Worm (Caenorhabditis elegans) whole organism, midembryonic: ENCODE measurements around the gene C29A12.1.
A peak's percentile ranks its signal among the peaks of the same experiment; 100 is the strongest.

Experiments used
- T22C8.4 ChIP-seq: fragments of 200-800 bp; sonication (Bioruptor generic); IDR thresholded peaks from 2 replicates; pipeline ENCODE4 v1.3.6; 2022; ENCODE audit warnings: missing genetic modification characterization, missing compliant biosample characterization
- cog-1 ChIP-seq: sonication (generic microtip); optimal IDR thresholded peaks from 2 replicates; lab custom pipeline; 2016; ENCODE audit warnings: missing genetic modification characterization, missing compliant biosample characterization
- flt-1 ChIP-seq: fragments of 200-800 bp; sonication (Bioruptor generic); IDR thresholded peaks from 2 replicates; pipeline ENCODE4 v1.3.6; 2022; ENCODE audit warnings: missing genetic modification characterization, missing compliant biosample characterization
- klf-2 ChIP-seq: fragments of 200-800 bp; sonication (Bioruptor generic); conservative IDR thresholded peaks from 2 replicates; pipeline ENCODE4 v1.3.6; 2022; ENCODE audit warnings: missing genetic modification reagents, missing genetic modification characterization, missing compliant biosample characterization
- med-1 ChIP-seq: sonication (generic microtip); optimal IDR thresholded peaks from 2 replicates; lab custom pipeline; 2017; ENCODE audit warnings: missing genetic modification characterization, mild to moderate bottlenecking, missing compliant biosample characterization, antibody characterized with exemption, missing genetic modification reagents; ENCODE audit not compliant: insufficient read depth
- ref-1 ChIP-seq: fragments of 200-800 bp; sonication (Bioruptor generic); conservative IDR thresholded peaks from 2 replicates; pipeline ENCODE4 v1.3.6; 2022; ENCODE audit warnings: missing genetic modification reagents, missing genetic modification characterization, missing compliant biosample characterization
- tab-1 ChIP-seq: fragments of 200-800 bp; sonication (Bioruptor generic); IDR thresholded peaks from 2 replicates; pipeline ENCODE4 v1.3.6; 2022; ENCODE audit warnings: missing genetic modification characterization, missing compliant biosample characterization
- ztf-23 ChIP-seq: fragments of 200-800 bp; sonication (Bioruptor generic); IDR thresholded peaks from 2 replicates; pipeline ENCODE4 v1.3.6; 2022; ENCODE audit warnings: missing genetic modification reagents, missing genetic modification characterization, missing compliant biosample characterization
- ztf-29 ChIP-seq: fragments of 200-800 bp; sonication (Bioruptor generic); IDR thresholded peaks from 2 replicates; pipeline ENCODE4 v1.3.6; 2022; ENCODE audit warnings: missing genetic modification reagents, missing genetic modification characterization, missing compliant biosample characterization

C29A12.1 gene

DNA sequence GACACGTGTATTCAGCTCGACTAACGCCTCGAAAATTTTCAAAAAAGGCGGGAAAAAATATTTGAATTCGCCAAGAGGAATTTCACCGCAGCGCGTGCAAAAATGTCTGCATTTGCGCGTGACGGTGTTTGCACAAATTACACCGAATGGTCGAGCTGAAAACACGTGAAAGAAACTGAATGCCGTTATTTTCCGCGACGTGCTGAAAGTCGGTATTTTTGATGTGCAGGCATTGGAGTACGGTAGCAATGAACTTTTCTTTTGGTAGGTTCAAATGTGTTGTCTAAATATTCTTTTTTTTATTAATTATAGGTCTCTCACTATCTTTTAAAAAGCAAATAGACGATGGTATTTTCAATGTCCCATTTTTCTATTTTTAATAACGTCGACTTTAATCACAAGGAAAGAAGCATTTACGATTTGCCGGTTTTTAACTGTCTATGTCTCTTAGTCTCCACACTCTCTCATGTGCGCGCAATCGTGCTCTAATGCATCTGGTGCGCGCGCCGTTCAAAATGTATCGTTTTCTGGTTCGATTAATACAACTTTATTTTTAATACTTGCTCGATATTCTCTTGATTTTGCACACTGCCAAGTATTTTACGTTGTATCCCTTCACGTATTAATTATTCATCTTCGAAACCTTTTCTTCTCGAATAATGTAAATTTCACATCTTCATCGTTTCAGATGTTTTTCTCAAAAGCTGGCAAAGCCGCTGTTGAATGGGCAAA lies at the start of gene C29A12.1, which contains the start of gene lig-1:
Gene C29A12.1 (minus strand): TSS at position 63 of the 732 bp plus-strand sequence.
Gene lig-1 (plus strand): TSS at position 682 of the 732 bp plus-strand sequence.
- TF ChIP-seq ztf-29 (GFP tag; lab: Robert Waterston, UW): no peak
- no peak for TF ChIP-seq med-1 (GFP tag; lab: Kevin White, UChicago)
- TF ChIP-seq ztf-23 (GFP tag; lab: Robert Waterston, UW): no peak
- TF ChIP-seq ref-1 (GFP tag; lab: Robert Waterston, UW): no peak
- TF ChIP-seq flt-1 (GFP tag; lab: Robert Waterston, UW): no peak
- TF ChIP-seq tab-1 (GFP tag; lab: Robert Waterston, UW): no peak
- no peak for TF ChIP-seq cog-1 (tag; lab: Kevin White, UChicago)
- TF ChIP-seq klf-2 (GFP tag; lab: Robert Waterston, UW): no peak
- no peak for TF ChIP-seq T22C8.4

DNA sequence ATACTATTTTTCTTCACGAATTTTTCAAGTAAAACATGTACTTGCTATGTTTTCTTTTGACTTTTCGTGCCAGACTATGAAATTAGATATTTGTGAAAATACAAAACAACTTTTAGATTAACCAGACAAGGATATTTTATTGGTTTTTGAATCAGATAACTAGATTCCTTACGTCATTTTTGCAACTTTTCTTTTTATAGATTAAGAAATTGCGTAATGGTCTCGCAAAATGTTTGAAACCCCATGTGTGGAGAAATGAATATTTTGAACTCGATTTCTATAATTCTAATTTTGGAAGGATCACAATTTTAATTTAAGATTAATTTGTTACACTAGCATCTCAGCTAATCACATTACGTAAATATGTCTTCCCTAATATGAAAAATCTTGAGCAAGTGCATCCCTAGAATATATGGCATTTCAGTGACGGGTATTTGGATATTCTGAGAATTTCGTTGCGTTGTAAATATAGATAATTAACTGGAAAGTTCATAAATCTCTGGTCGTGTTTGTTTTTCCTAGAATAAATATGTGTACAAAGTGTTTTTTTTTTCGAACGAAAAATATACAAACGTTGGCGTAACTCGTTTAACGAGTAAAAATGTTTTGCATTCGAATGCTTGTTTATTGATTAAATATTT lies 49.3 kb upstream of the C29A12.1 start:
- TF ChIP-seq klf-2 (GFP tag; lab: Robert Waterston, UW) (no peak), ztf-23 (GFP tag; lab: Robert Waterston, UW) (no peak), tab-1 (GFP tag; lab: Robert Waterston, UW) (no peak), cog-1 (tag; lab: Kevin White, UChicago) (no peak)

DNA sequence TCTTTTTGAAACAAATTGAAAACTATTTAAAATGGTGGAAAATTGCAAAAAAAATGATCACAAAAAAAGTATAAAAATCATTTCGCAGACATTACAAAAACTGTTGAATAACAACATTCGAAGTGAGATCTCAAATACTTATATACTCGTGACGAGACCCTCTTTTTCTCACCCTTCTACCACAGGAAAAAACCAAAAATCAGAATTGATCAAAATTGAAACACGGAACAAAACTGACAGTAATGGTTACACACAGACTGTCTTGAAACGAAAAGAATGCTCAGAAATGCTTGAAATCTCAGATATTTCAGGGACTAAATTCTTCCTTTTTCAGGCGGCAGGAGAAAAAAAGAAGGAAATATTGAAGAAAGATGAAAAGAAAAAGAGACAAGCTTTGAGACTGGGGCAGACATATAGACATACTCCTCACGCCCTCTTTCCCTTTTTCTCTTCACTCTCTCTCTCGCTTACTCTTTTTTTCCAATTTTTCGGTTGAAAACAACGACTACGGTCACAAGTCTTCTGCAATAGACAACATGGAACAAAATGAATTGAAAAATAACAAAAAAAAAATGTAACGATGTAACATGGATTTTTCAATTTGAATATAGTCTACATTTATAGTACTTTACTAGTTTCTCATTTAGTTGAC lies 48.5 kb upstream of the C29A12.1 start:
- TF ChIP-seq ztf-29 (GFP tag; lab: Robert Waterston, UW) (no peak), ref-1 (GFP tag; lab: Robert Waterston, UW) (no peak), med-1 (GFP tag; lab: Kevin White, UChicago) (no peak), klf-2 (GFP tag; lab: Robert Waterston, UW) (no peak), flt-1 (GFP tag; lab: Robert Waterston, UW) (no peak), cog-1 (tag; lab: Kevin White, UChicago) (no peak), tab-1 (GFP tag; lab: Robert Waterston, UW) (no peak), T22C8.4 (no peak), ztf-23 (GFP tag; lab: Robert Waterston, UW) (no peak)

DNA sequence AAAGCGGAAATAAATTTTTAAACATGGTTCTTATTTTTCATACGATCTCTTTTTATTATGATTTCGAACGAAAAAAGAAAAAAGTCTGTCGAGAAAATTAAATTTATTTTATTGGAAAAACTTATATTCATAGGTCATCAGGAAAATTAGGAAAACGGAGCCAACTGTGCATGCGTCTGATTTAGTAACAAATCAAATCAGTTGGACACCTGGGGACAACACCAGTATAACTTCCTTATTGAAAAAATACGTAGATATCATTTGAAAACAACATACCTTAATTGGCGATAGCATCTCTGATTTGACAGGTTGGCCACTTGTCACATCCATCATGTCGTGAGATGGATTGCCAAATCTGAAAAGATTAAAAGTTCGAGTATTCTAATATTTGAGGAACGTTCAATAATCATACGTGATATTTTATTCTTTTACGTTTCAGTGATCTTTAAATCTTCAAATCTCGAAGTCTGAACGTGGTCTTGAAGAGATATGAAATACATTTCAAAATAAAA lies 47.3 kb upstream of the C29A12.1 start:
- TF ChIP-seq ref-1 (GFP tag; lab: Robert Waterston, UW) (no peak), ztf-29 (GFP tag; lab: Robert Waterston, UW) (no peak), flt-1 (GFP tag; lab: Robert Waterston, UW) (no peak), med-1 (GFP tag; lab: Kevin White, UChicago) (no peak), klf-2 (GFP tag; lab: Robert Waterston, UW) (no peak), T22C8.4 (no peak), tab-1 (GFP tag; lab: Robert Waterston, UW) (no peak), ztf-23 (GFP tag; lab: Robert Waterston, UW) (no peak), cog-1 (tag; lab: Kevin White, UChicago) (no peak)

DNA sequence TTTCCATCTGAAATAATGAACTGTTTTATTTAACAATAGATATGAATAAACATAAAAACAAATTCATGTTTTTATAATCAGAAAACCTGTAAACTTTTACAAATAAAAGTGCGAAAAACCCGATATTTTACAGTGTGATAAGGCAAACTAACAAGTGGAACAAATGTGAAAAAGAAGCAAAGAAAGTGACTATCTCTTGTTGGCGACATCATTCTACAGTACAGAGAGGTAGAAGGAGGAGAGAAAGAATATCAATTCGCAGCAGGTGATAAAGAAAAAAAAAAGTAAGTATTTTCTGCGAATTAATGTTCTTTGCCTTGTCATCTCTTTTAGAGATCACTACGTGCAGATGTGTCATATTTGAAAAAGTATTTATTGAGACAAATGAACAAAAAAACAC lies 46.5 kb upstream of the C29A12.1 start:
- TF ChIP-seq ref-1 (GFP tag; lab: Robert Waterston, UW) (no peak), ztf-29 (GFP tag; lab: Robert Waterston, UW) (no peak), cog-1 (tag; lab: Kevin White, UChicago) (no peak), med-1 (GFP tag; lab: Kevin White, UChicago) (no peak), flt-1 (GFP tag; lab: Robert Waterston, UW) (no peak), T22C8.4 (no peak), ztf-23 (GFP tag; lab: Robert Waterston, UW) (no peak), tab-1 (GFP tag; lab: Robert Waterston, UW) (no peak), klf-2 (GFP tag; lab: Robert Waterston, UW) (no peak)

DNA sequence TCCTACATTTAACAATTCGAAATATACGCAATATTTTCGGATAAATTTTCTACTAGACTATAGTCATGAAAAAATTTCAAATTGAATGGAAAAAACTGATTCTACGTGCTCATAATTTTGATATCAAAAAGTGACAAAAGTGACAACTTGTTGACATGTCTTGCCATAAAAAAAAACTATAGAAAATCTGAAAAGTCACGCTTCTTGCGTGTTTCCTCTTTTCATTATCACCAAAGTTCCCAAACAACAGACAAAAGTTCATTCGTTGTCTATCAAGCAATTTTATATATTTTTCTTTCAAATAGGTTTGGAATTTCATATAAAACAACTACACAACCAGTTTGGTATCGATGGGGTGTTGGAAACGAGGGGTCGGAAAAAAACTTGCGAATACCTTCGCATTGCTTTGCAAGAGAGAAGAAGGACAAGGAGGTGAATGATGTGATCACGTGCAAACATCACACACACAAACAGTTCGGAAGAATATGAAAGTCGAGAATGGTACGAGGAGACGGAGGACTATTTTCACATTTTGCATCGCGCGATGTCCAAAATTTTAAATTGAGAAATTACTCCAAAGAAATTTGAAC lies 45.9 kb upstream of the C29A12.1 start:
- TF ChIP-seq flt-1 (GFP tag; lab: Robert Waterston, UW): no peak
- TF ChIP-seq klf-2 (GFP tag; lab: Robert Waterston, UW): no peak
- TF ChIP-seq ref-1 (GFP tag; lab: Robert Waterston, UW): no peak
- TF ChIP-seq T22C8.4: no peak
- no peak for TF ChIP-seq cog-1 (tag; lab: Kevin White, UChicago)

DNA sequence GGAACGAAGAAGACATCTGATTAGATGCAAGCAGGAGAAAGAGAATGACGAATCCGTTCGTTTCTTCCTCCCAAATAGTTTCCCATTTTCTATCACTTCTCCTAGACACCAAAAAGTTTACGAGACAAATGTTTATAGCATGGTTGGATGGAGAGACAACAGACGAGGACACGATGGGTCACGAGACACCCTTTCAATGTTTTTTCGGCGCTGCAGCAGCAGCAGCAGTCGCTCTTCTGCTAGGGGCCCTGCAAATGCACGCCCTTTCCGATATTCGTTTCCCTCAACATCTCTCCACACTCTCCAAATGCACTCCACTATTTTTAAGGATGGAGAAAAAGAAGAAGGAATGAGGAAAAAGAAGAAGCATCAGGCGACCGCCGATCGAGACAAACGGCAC lies 45.1 kb upstream of the C29A12.1 start:
- peak; percentile 42; the same call in 1 of the 2 replicates for TF ChIP-seq flt-1 (GFP tag; lab: Robert Waterston, UW)
- 0 out of 2 replicates have a peak, but pooled peaks have one; percentile 8 for TF ChIP-seq ztf-23 (GFP tag; lab: Robert Waterston, UW)
- no peak for TF ChIP-seq T22C8.4

DNA sequence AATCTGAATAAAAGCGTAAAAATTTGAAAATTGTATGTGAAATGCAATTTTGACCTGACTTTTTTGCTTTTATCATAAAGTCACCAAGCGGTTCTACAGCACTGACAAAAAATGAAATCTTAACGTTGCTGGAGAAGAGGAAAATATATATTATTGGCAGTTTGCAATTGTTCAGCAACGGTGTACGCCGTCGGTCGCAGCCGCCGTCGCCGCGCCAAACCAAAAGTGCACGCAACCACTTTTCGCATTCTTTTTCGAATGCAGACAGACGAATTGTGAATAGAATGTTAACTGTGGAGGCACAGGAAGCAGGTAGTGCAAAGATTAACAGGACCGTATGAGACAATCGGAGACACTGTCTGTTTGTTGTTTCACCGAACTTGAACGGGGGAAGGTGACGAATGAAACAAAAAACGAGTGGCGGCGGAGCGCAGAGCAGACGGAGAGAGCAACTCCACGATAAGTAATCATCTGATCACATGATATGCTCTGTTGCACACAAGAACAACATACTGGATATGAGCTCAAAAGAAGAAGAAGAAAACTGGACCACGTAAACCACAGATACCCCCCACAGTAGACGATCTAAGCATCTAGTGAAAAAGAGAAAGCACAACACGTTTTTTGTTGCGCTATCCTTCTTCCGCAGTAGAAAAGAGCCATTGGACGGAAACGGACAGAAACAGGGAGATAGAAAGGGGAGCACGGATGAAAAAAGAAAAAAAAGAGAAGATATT lies 43.8 kb upstream of the C29A12.1 start:
- TF ChIP-seq ztf-29 (GFP tag; lab: Robert Waterston, UW) (no peak), flt-1 (GFP tag; lab: Robert Waterston, UW) (no peak), T22C8.4 (no peak), med-1 (GFP tag; lab: Kevin White, UChicago) (no peak)
